Worm (Caenorhabditis elegans): ENCODE data around the gene T12D8.10.

T12D8.10 gene

ce11 chrIII:13637681-13638080 is 4.4 kb downstream of the T12D8.10 start:
- no peak for TF ChIP-seq pros-1 (tag; optimal IDR thresholded peaks at IDR 0.05)
- TF ChIP-seq ceh-48 (tag; optimal IDR thresholded peaks at IDR 0.05), result no peak
- peak; percentile 92 for TF ChIP-seq unc-42 (tag; optimal IDR thresholded peaks at IDR 0.05)
- TF ChIP-seq tbx-7 (tag; optimal IDR thresholded peaks at IDR 0.05), result no peak

ce11 chrIII:13635730-13636360 is 6.3 kb downstream of the T12D8.10 start:
- TF ChIP-seq ceh-18 (tag; optimal IDR thresholded peaks at IDR 0.05) (peak; percentile 35), ets-4 (tag; optimal IDR thresholded peaks at IDR 0.05) (no peak), rnt-1 (tag; optimal IDR thresholded peaks at IDR 0.05) (peak; percentile 42), gmeb-2 (tag; optimal IDR thresholded peaks at IDR 0.05) (no peak), pha-2 (tag; optimal IDR thresholded peaks at IDR 0.05) (no peak), ceh-48 (tag; optimal IDR thresholded peaks at IDR 0.05) (no peak), unc-55 (GFP tag; optimal IDR thresholded peaks at IDR 0.05) (peak; percentile 94), ceh-14 (tag; optimal IDR thresholded peaks at IDR 0.05) (no peak), unc-42 (tag; optimal IDR thresholded peaks at IDR 0.05) (peak; percentile 63)

- no peak for TF ChIP-seq unc-86 (tag; optimal IDR thresholded peaks at IDR 0.05)
- peak; percentile 46 for TF ChIP-seq unc-55 (GFP tag; optimal IDR thresholded peaks at IDR 0.05)
Observed at ce11 chrIII:13635235-13635634, 6.9 kb downstream of the T12D8.10 start.

- TF ChIP-seq hlh-30 (tag; optimal IDR thresholded peaks at IDR 0.05; ENCODE audit: insufficient read depth), result no peak
- peak; percentile 66 for TF ChIP-seq unc-42 (tag; optimal IDR thresholded peaks at IDR 0.05)
- TF ChIP-seq hlh-15 (tag; optimal IDR thresholded peaks at IDR 0.05), result no peak
Observed at ce11 chrIII:13633826-13634225, 8.3 kb downstream of the T12D8.10 start.

- TF ChIP-seq che-1 (tag; optimal IDR thresholded peaks at IDR 0.05), result no peak
- TF ChIP-seq sdc-2 (tag; optimal IDR thresholded peaks at IDR 0.05), result no peak
- no peak for TF ChIP-seq hlh-15 (tag; optimal IDR thresholded peaks at IDR 0.05)
- TF ChIP-seq elt-2 (tag; optimal IDR thresholded peaks at IDR 0.05), result no peak
- TF ChIP-seq ceh-22 (tag; optimal IDR thresholded peaks at IDR 0.05), result no peak
- no peak for TF ChIP-seq hlh-30 (tag; optimal IDR thresholded peaks at IDR 0.05; ENCODE audit: insufficient read depth)
Observed at ce11 chrIII:13630708-13631107, 11.4 kb downstream of the T12D8.10 start, which contains the start of gene arrd-17. Gene arrd-17 (minus strand): TSS chrIII:13630808.

- TF ChIP-seq fkh-6 (tag; optimal IDR thresholded peaks at IDR 0.05) (no peak), unc-86 (tag; optimal IDR thresholded peaks at IDR 0.05) (no peak), elt-2 (tag; optimal IDR thresholded peaks at IDR 0.05) (peak; percentile 85)
Observed at ce11 chrIII:13626692-13627091, 15.4 kb downstream of the T12D8.10 start, which contains the start of gene T12D8.5. Gene T12D8.5 (minus strand): TSS chrIII:13626786.

ce11 chrIII:13625650-13626430 is 16.3 kb downstream of the T12D8.10 start:
- no peak for TF ChIP-seq ets-4 (tag; optimal IDR thresholded peaks at IDR 0.05)
- TF ChIP-seq F13H6.1 (tag; optimal IDR thresholded peaks at IDR 0.05), result no peak
- no peak for TF ChIP-seq dmd-4 (tag; optimal IDR thresholded peaks at IDR 0.05; ENCODE audit: borderline replicate concordance)
- no peak for TF ChIP-seq hlh-13 (GFP tag; optimal IDR thresholded peaks at IDR 0.05)
- no peak for TF ChIP-seq lim-6 (tag; optimal IDR thresholded peaks at IDR 0.05)
- no peak for TF ChIP-seq ceh-24 (tag; optimal IDR thresholded peaks at IDR 0.05)
- no peak for TF ChIP-seq pat-9 (tag; optimal IDR thresholded peaks at IDR 0.05)
- TF ChIP-seq ceh-31 (tag; optimal IDR thresholded peaks at IDR 0.05), result no peak
- TF ChIP-seq hlh-8 (tag; optimal IDR thresholded peaks at IDR 0.05), result no peak
- TF ChIP-seq ceh-9 (tag; optimal IDR thresholded peaks at IDR 0.05), result no peak

All from whole organism, late embryonic.